Worm (Caenorhabditis elegans): ENCODE data around the gene nars-2.

Gene nars-2

ce11 chrIII:11446826-11447225, 53.7 kb downstream of the nars-2 start:
- TF ChIP-seq hlh-15 (tag; optimal IDR thresholded peaks at IDR 0.05) (no peak), ceh-34 (tag; optimal IDR thresholded peaks at IDR 0.05) (peak; percentile 81)

ce11 chrIII:11444796-11445386, 55.7 kb downstream of the nars-2 start:
- peak; percentile 57 for TF ChIP-seq hlh-30 (tag; optimal IDR thresholded peaks at IDR 0.05; ENCODE audit: insufficient read depth)
- no peak for TF ChIP-seq unc-86 (tag; optimal IDR thresholded peaks at IDR 0.05)
- TF ChIP-seq F13H6.1 (tag; optimal IDR thresholded peaks at IDR 0.05), result no peak
- TF ChIP-seq unc-55 (GFP tag; optimal IDR thresholded peaks at IDR 0.05), result peak; percentile 20
- TF ChIP-seq ceh-9 (tag; optimal IDR thresholded peaks at IDR 0.05), result no peak
- no peak for TF ChIP-seq ceh-6 (GFP tag; optimal IDR thresholded peaks at IDR 0.05)
- no peak for TF ChIP-seq ceh-19 (GFP tag; optimal IDR thresholded peaks at IDR 0.05)
- no peak for TF ChIP-seq pag-3 (tag; optimal IDR thresholded peaks at IDR 0.05; ENCODE audit: borderline replicate concordance)
- TF ChIP-seq ztf-16 (tag; optimal IDR thresholded peaks at IDR 0.05), result no peak
- TF ChIP-seq pat-9 (tag; optimal IDR thresholded peaks at IDR 0.05), result no peak

- TF ChIP-seq tbx-2 (tag; optimal IDR thresholded peaks at IDR 0.05) (no peak), hlh-30 (tag; optimal IDR thresholded peaks at IDR 0.05; ENCODE audit: insufficient read depth) (no peak), zip-5 (tag; optimal IDR thresholded peaks at IDR 0.05) (no peak), sdc-2 (tag; optimal IDR thresholded peaks at IDR 0.05) (no peak), F13H6.1 (tag; optimal IDR thresholded peaks at IDR 0.05) (no peak), nfya-1 (tag; optimal IDR thresholded peaks at IDR 0.05) (no peak), pqm-1 (tag; optimal IDR thresholded peaks at IDR 0.05) (no peak), che-1 (tag; optimal IDR thresholded peaks at IDR 0.05) (no peak), ceh-48 (tag; optimal IDR thresholded peaks at IDR 0.05) (no peak), lin-11 (tag; optimal IDR thresholded peaks at IDR 0.05) (no peak), nhr-11 (tag; optimal IDR thresholded peaks at IDR 0.05) (no peak), ceh-19 (GFP tag; optimal IDR thresholded peaks at IDR 0.05) (no peak), Y22D7AL.16 (tag; optimal IDR thresholded peaks at IDR 0.05) (no peak), mec-3 (tag; optimal IDR thresholded peaks at IDR 0.05; ENCODE audit: borderline replicate concordance) (no peak), sox-2 (GFP tag; IDR thresholded peaks at IDR 0.05) (no peak), ceh-22 (tag; optimal IDR thresholded peaks at IDR 0.05) (no peak), hlh-8 (tag; optimal IDR thresholded peaks at IDR 0.05) (no peak), pros-1 (tag; optimal IDR thresholded peaks at IDR 0.05) (no peak), elt-4 (tag; optimal IDR thresholded peaks at IDR 0.05) (no peak), sox-4 (tag; optimal IDR thresholded peaks at IDR 0.05) (no peak)
Observed at ce11 chrIII:11443408-11443994, 57.0 kb downstream of the nars-2 start.

ce11 chrIII:11442556-11442955, 58.0 kb downstream of the nars-2 start, which contains the start of gene sbp-1:
Gene sbp-1, minus strand, starts transcription at chrIII:11442566.
- peak; percentile 44 for TF ChIP-seq elt-2 (tag; optimal IDR thresholded peaks at IDR 0.05)
- no peak for TF ChIP-seq nhr-11 (tag; optimal IDR thresholded peaks at IDR 0.05)
- TF ChIP-seq nfya-1 (tag; optimal IDR thresholded peaks at IDR 0.05), result no peak
- no peak for TF ChIP-seq syd-9 (tag; optimal IDR thresholded peaks at IDR 0.05)
